Worm (Caenorhabditis elegans): Measurements from ENCODE around the gene Y57G7A.11.

Y57G7A.11 gene

DNA sequence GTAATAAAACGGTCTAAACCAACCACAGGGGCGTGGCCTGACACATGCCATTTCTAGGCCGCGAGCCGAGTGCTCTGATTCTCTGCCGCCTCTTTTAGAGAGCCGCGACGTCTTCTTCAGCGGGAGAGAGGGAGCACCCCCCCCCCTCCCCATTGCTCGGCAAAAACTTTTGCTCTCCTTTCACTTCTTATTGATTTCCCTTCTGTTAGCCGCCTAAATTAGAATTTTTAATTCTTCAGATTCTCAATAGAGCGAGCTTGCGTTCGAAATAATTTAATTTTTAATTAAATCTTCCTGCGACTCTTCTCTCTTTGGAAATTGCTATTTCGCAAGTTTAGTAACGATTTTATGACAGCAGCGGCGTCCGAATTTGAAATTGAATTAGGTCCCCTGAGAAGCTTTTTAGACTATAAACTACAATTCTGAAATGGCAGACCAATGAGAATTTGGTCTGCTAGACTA lies 46.5 kb upstream of the Y57G7A.11 start (continued):
- TF ChIP-seq nhr-11 (tag; optimal IDR thresholded peaks at IDR 0.05) (no peak), lin-29 (GFP tag; IDR thresholded peaks at IDR 0.05) (no peak), mdt-29 (GFP tag; IDR thresholded peaks at IDR 0.05) (no peak), Y48G9A.11 (GFP tag; IDR thresholded peaks at IDR 0.05) (0 out of 2 replicates have a peak, but pooled peaks have one; percentile 10), nhr-111 (GFP tag; optimal IDR thresholded peaks at IDR 0.05) (no peak), D1046.2 (GFP tag; IDR thresholded peaks at IDR 0.05) (no peak), mxl-2 (GFP tag; conservative IDR thresholded peaks at IDR 0.05) (no peak), daf-12 (tag; optimal IDR thresholded peaks at IDR 0.05) (no peak), snpc-1.2 (GFP tag; IDR thresholded peaks at IDR 0.05) (no peak), lim-7 (GFP tag; IDR thresholded peaks at IDR 0.05) (0 out of 2 replicates have a peak, but pooled peaks have one; percentile 4), egl-43 (GFP tag; IDR thresholded peaks at IDR 0.05) (no peak), lir-3 (tag; optimal IDR thresholded peaks at IDR 0.05) (no peak), ztf-7 (tag; optimal IDR thresholded peaks at IDR 0.05) (no peak), nhr-102 (tag; optimal IDR thresholded peaks at IDR 0.05) (peak; percentile 32), F10B5.3 (tag; optimal IDR thresholded peaks at IDR 0.05) (no peak), rbr-2 (tag; optimal IDR thresholded peaks at IDR 0.05) (peak; percentile 37), nhr-41 (GFP tag; IDR thresholded peaks at IDR 0.05) (no peak), dmd-6 (GFP tag; IDR thresholded peaks at IDR 0.05) (0 out of 2 replicates have a peak, but pooled peaks have one; percentile 15), F49E8.2 (tag; optimal IDR thresholded peaks at IDR 0.05; ENCODE audit: borderline replicate concordance) (peak; percentile 80), pqm-1 (tag; optimal IDR thresholded peaks at IDR 0.05) (no peak), lin-39 (tag; optimal IDR thresholded peaks at IDR 0.05) (no peak), nhr-28 (tag; optimal IDR thresholded peaks at IDR 0.05) (no peak), fos-1 (tag; optimal IDR thresholded peaks at IDR 0.05) (no peak), nhr-76 (tag; optimal IDR thresholded peaks at IDR 0.05) (no peak), hmg-1.1 (GFP tag; IDR thresholded peaks at IDR 0.05) (peak; percentile 66), tag-97 (GFP tag; IDR thresholded peaks at IDR 0.05) (no peak), cey-2 (tag; optimal IDR thresholded peaks at IDR 0.05; ENCODE audit: borderline replicate concordance, insufficient read depth) (no peak), Y5F2A.4 (GFP tag; optimal IDR thresholded peaks at IDR 0.05) (no peak), ceh-82 (tag; optimal IDR thresholded peaks at IDR 0.05) (no peak), lin-38 (GFP tag; IDR thresholded peaks at IDR 0.05) (peak; percentile 81), gei-8 (GFP tag; optimal IDR thresholded peaks at IDR 0.05) (no peak), pha-4 (GFP tag; IDR thresholded peaks at IDR 0.05) (peak; percentile 20; the same call in 1 of the 2 replicates), pha-4 (tag; optimal IDR thresholded peaks at IDR 0.05) (no peak), spr-3 (GFP tag; optimal IDR thresholded peaks at IDR 0.05) (no peak), aly-2 (tag; optimal IDR thresholded peaks at IDR 0.05) (no peak), spr-1 (tag; optimal IDR thresholded peaks at IDR 0.05) (no peak), ceh-28 (tag; optimal IDR thresholded peaks at IDR 0.05) (no peak), ZK546.5 (tag; optimal IDR thresholded peaks at IDR 0.05) (peak in 1 of 2 experiments; percentile 29), unc-39 (tag; optimal IDR thresholded peaks at IDR 0.05) (no peak), ctbp-1 (GFP tag; IDR thresholded peaks at IDR 0.05) (no peak), R02D3.7 (tag; optimal IDR thresholded peaks at IDR 0.05) (no peak), set-16 (GFP tag; IDR thresholded peaks at IDR 0.05) (peak; percentile 91), unc-130 (GFP tag; optimal IDR thresholded peaks at IDR 0.05) (peak; percentile 21), zfp-3 (GFP tag; conservative IDR thresholded peaks at IDR 0.05) (no peak), mxl-3 (GFP tag; optimal IDR thresholded peaks at IDR 0.05) (no peak), aha-1 (tag) (peak; percentile 94), saeg-2 (GFP tag; IDR thresholded peaks at IDR 0.05) (no peak), dpl-1 (GFP tag; optimal IDR thresholded peaks at IDR 0.05) (peak; percentile 26), ceh-62 (tag; optimal IDR thresholded peaks at IDR 0.05) (no peak), mep-1 (tag; optimal IDR thresholded peaks at IDR 0.05) (peak; percentile 72), ces-1 (GFP tag; optimal IDR thresholded peaks at IDR 0.05) (peak; percentile 77), snpc-4 (tag; optimal IDR thresholded peaks at IDR 0.05) (no peak), nhr-42 (GFP tag; IDR thresholded peaks at IDR 0.05) (no peak)

All from whole organism, L4 larva.